In the genomic region with DNA sequence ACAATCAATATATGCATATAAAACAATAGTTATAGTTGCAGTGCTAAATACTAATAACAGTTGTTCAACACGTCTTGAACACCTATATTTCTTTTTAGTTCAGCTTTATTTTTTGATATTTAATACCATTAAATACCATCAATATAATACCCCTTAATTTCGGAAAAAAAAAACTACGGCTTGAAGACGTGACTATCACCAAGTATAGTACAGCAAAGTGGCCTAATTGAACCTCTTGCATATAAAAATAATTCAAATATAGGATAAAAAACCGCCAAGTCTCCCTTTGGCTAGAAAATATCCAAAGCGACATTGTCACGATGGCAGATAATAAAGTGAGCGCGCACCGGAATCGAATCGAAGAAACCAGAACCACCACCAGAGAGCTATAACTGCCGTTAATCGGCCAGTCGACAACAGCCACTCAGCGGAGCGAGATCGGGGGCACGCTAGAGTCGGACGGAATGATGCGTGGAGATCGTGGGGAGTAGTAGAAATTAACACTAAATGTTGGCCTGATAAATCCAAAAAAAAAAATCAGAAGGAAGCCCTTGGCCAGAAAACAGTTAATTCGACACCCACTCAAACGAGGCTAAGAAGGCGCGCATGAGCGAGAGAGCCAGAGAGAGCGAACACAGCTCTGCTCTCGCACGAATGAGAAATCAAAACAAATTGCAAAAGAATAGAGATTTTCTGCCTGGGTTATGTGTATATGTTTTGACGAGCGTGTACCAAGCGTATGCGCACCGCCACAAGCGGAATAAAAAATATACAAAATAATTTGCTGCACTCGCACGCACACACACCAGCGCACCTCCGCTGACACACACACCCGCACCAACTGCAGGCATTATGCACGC, we compare ENCODE assay signal across 6 fruit fly cellular contexts.
A peak's percentile ranks its signal among the peaks of the same experiment; 100 is the strongest.
TF ChIP-seq lines count a peak whose summit lies in the region.

No protein-coding gene starts in this region.

- peak; percentile 15 for TF ChIP-seq CTCF in whole organism, embryonic (GFP tag; optimal IDR thresholded peaks at IDR 0.05; lab: Kevin White, UChicago)

TF ChIP-seq in whole organism, 6 proteins besides CTCF, POLR2A, EP300 and RAD21:
- no peak for TF ChIP-seq usp (GFP tag; optimal IDR thresholded peaks at IDR 0.05; lab: Kevin White, UChicago)
- no peak for TF ChIP-seq pan (optimal IDR thresholded peaks at IDR 0.05; lab: Kevin White, UChicago)
- peak; percentile 93 for TF ChIP-seq Dll (optimal IDR thresholded peaks at IDR 0.05; lab: Kevin White, UChicago)
- TF ChIP-seq psq (optimal IDR thresholded peaks at IDR 0.05; lab: Kevin White, UChicago) = no peak

TF ChIP-seq in whole organism, adult, 20 proteins besides CTCF, POLR2A, EP300 and RAD21 (continues in another document):
- no peak for TF ChIP-seq Clk (GFP tag; optimal IDR thresholded peaks at IDR 0.05; lab: Kevin White, UChicago)
- TF ChIP-seq Crg-1 (GFP tag; optimal IDR thresholded peaks at IDR 0.05; lab: Kevin White, UChicago) = peak; percentile 31
- TF ChIP-seq Mnt (GFP tag; optimal IDR thresholded peaks at IDR 0.05; lab: Kevin White, UChicago) = peak; percentile 58
- TF ChIP-seq CG1620 (GFP tag; optimal IDR thresholded peaks at IDR 0.05; lab: Kevin White, UChicago) = peak; percentile 15
- peak; percentile 73 for TF ChIP-seq toe (GFP tag; optimal IDR thresholded peaks at IDR 0.05; lab: Kevin White, UChicago)
- TF ChIP-seq CG33017 (tag; optimal IDR thresholded peaks at IDR 0.05; lab: Kevin White, UChicago) = peak; percentile 39
- peak; percentile 60 for TF ChIP-seq Hr96 (GFP tag; optimal IDR thresholded peaks at IDR 0.05; lab: Kevin White, UChicago)
- peak; percentile 5 for TF ChIP-seq CG12768 (GFP tag; optimal IDR thresholded peaks at IDR 0.05; lab: Kevin White, UChicago)
- TF ChIP-seq CG14711 (tag; optimal IDR thresholded peaks at IDR 0.05; lab: Kevin White, UChicago) = no peak
- no peak for TF ChIP-seq kay (GFP tag; lab: Kevin White, UChicago; ENCODE audit: borderline replicate concordance)
- TF ChIP-seq CG7101 (tag; optimal IDR thresholded peaks at IDR 0.05; lab: Kevin White, UChicago) = peak; percentile 47
- peak; percentile 54 for TF ChIP-seq CG11617 (GFP tag; optimal IDR thresholded peaks at IDR 0.05; lab: Kevin White, UChicago)
- peak; percentile 49 for TF ChIP-seq bab1 (GFP tag; optimal IDR thresholded peaks at IDR 0.05; lab: Kevin White, UChicago)
- TF ChIP-seq CG7045 (GFP tag; optimal IDR thresholded peaks at IDR 0.05; lab: Kevin White, UChicago) = peak; percentile 4
- no peak for TF ChIP-seq CG5204 (GFP tag; optimal IDR thresholded peaks at IDR 0.05; lab: Kevin White, UChicago)

TF ChIP-seq in whole organism, embryonic, 481 proteins besides CTCF, POLR2A, EP300 and RAD21 (continues in another document):
- TF ChIP-seq Six4 (GFP tag; optimal IDR thresholded peaks at IDR 0.05; lab: Kevin White, UChicago) (peak; percentile 18), hth (optimal IDR thresholded peaks at IDR 0.05; lab: Kevin White, UChicago) (no peak), lab (GFP tag; optimal IDR thresholded peaks at IDR 0.05; lab: Kevin White, UChicago) (peak; percentile 70), mam (GFP tag; optimal IDR thresholded peaks at IDR 0.05; lab: Kevin White, UChicago) (peak; percentile 14), vvl (GFP tag; IDR thresholded peaks at IDR 0.05; lab: Robert Waterston, UW) (peak; percentile 68), CG14050 (GFP tag; IDR thresholded peaks at IDR 0.05; lab: Robert Waterston, UW) (no peak), CG2712 (tag; optimal IDR thresholded peaks at IDR 0.05; lab: Kevin White, UChicago) (peak; percentile 56), grn (GFP tag; optimal IDR thresholded peaks at IDR 0.05; lab: Kevin White, UChicago) (peak; percentile 92), Deaf1 (tag; optimal IDR thresholded peaks at IDR 0.05; lab: Kevin White, UChicago) (peak; percentile 35), CG8924 (tag; optimal IDR thresholded peaks at IDR 0.05; lab: Kevin White, UChicago) (peak; percentile 40), dysf (GFP tag; IDR thresholded peaks at IDR 0.05; lab: Robert Waterston, UW) (no peak), CG2120 (GFP tag; optimal IDR thresholded peaks at IDR 0.05; lab: Kevin White, UChicago) (peak; percentile 51), Dref (GFP tag; IDR thresholded peaks at IDR 0.05; lab: Robert Waterston, UW) (peak; percentile 42), Doc2 (GFP tag; IDR thresholded peaks at IDR 0.05; lab: Robert Waterston, UW) (no peak), rib (GFP tag; IDR thresholded peaks at IDR 0.05; lab: Robert Waterston, UW) (peak; percentile 49; the same call in 1 of the 2 replicates), CG17186 (GFP tag; optimal IDR thresholded peaks at IDR 0.05; lab: Kevin White, UChicago) (peak; percentile 26)

TF ChIP-seq in whole organism, prepupa, 60 proteins besides CTCF, POLR2A, EP300 and RAD21 (continues in another document):
- TF ChIP-seq cyc (GFP tag; optimal IDR thresholded peaks at IDR 0.05; lab: Kevin White, UChicago) (peak; percentile 15), CG6854 (GFP tag; optimal IDR thresholded peaks at IDR 0.05; lab: Kevin White, UChicago) (no peak), fd59A (GFP tag; optimal IDR thresholded peaks at IDR 0.05; lab: Kevin White, UChicago) (no peak), Eip78C (GFP tag; lab: Kevin White, UChicago) (peak; percentile 91), CG8319 (GFP tag; optimal IDR thresholded peaks at IDR 0.05; lab: Kevin White, UChicago) (no peak), CG16779 (tag; optimal IDR thresholded peaks at IDR 0.05; lab: Kevin White, UChicago) (no peak), eg (GFP tag; IDR thresholded peaks at IDR 0.05; lab: Robert Waterston, UW) (no peak), Ets21C (GFP tag; optimal IDR thresholded peaks at IDR 0.05; lab: Kevin White, UChicago) (no peak), Met (GFP tag; optimal IDR thresholded peaks at IDR 0.05; lab: Kevin White, UChicago) (peak; percentile 55), Sox102F (GFP tag; optimal IDR thresholded peaks at IDR 0.05; lab: Kevin White, UChicago) (no peak), Hr38 (GFP tag; optimal IDR thresholded peaks at IDR 0.05; lab: Kevin White, UChicago) (no peak), Hr39 (GFP tag; optimal IDR thresholded peaks at IDR 0.05; lab: Kevin White, UChicago) (peak; percentile 41), pdm3 (GFP tag; optimal IDR thresholded peaks at IDR 0.05; lab: Kevin White, UChicago) (peak; percentile 55), CG4318 (GFP tag; optimal IDR thresholded peaks at IDR 0.05; lab: Kevin White, UChicago) (no peak), svp (GFP tag; lab: Kevin White, UChicago) (peak; percentile 59), CG9139 (GFP tag; optimal IDR thresholded peaks at IDR 0.05; lab: Kevin White, UChicago) (no peak), Ets96B (tag; optimal IDR thresholded peaks at IDR 0.05; lab: Kevin White, UChicago) (peak; percentile 19)

TF ChIP-seq in whole organism, pupa, 21 proteins besides CTCF, POLR2A, EP300 and RAD21 (continues in another document):
- no peak for TF ChIP-seq CG10348 (GFP tag; IDR thresholded peaks at IDR 0.05; lab: Robert Waterston, UW)
- no peak for TF ChIP-seq rn (GFP tag; IDR thresholded peaks at IDR 0.05; lab: Robert Waterston, UW)
- peak; percentile 62 for TF ChIP-seq Ets98B (GFP tag; IDR thresholded peaks at IDR 0.05; lab: Robert Waterston, UW)
- TF ChIP-seq Snoo (tag; optimal IDR thresholded peaks at IDR 0.05; lab: Kevin White, UChicago) = peak; percentile 27
- TF ChIP-seq CG4496 (GFP tag; IDR thresholded peaks at IDR 0.05; lab: Robert Waterston, UW) = no peak
- no peak for TF ChIP-seq Pif1B (GFP tag; optimal IDR thresholded peaks at IDR 0.05; lab: Kevin White, UChicago)
- TF ChIP-seq fd96Ca (GFP tag; IDR thresholded peaks at IDR 0.05; lab: Robert Waterston, UW) = no peak; the same call in 2 of the 3 replicates
- TF ChIP-seq CG9948 (tag; optimal IDR thresholded peaks at IDR 0.05; lab: Kevin White, UChicago) = peak; percentile 18
- peak; percentile 54 for TF ChIP-seq Pif1A (GFP tag; optimal IDR thresholded peaks at IDR 0.05; lab: Kevin White, UChicago)
- no peak for TF ChIP-seq D1 (tag; optimal IDR thresholded peaks at IDR 0.05; lab: Kevin White, UChicago)
- TF ChIP-seq CG8301 (tag; optimal IDR thresholded peaks at IDR 0.05; lab: Kevin White, UChicago) = peak; percentile 41
- no peak for TF ChIP-seq CG12605 (GFP tag; IDR thresholded peaks at IDR 0.05; lab: Robert Waterston, UW)
- TF ChIP-seq CG13204 (GFP tag; optimal IDR thresholded peaks at IDR 0.05; lab: Kevin White, UChicago) = no peak
- no peak for TF ChIP-seq CG14655 (GFP tag; optimal IDR thresholded peaks at IDR 0.05; lab: Kevin White, UChicago)
- TF ChIP-seq gl (tag; optimal IDR thresholded peaks at IDR 0.05; lab: Kevin White, UChicago) = peak; percentile 53
- TF ChIP-seq CG17806 (tag; optimal IDR thresholded peaks at IDR 0.05; lab: Kevin White, UChicago) = peak; percentile 18
- no peak for TF ChIP-seq CG34367 (tag; optimal IDR thresholded peaks at IDR 0.05; lab: Kevin White, UChicago)
- TF ChIP-seq CG32121 (GFP tag; IDR thresholded peaks at IDR 0.05; lab: Robert Waterston, UW) = no peak

TF ChIP-seq in whole organism, wandering third instar larva, 38 proteins besides CTCF, POLR2A, EP300 and RAD21 (continues in another document):
- TF ChIP-seq Vsx2 (GFP tag; optimal IDR thresholded peaks at IDR 0.05; lab: Kevin White, UChicago; ENCODE audit: partially characterized antibody) = no peak
- no peak for TF ChIP-seq pan (optimal IDR thresholded peaks at IDR 0.05; lab: Kevin White, UChicago)
- no peak for TF ChIP-seq Rel (GFP tag; optimal IDR thresholded peaks at IDR 0.05; lab: Kevin White, UChicago)
- TF ChIP-seq Rel (tag; optimal IDR thresholded peaks at IDR 0.05; lab: Kevin White, UChicago) = peak; percentile 16
- peak; percentile 90 to 92 for TF ChIP-seq dl (GFP tag; optimal IDR thresholded peaks at IDR 0.05; lab: Kevin White, UChicago; ENCODE audit: insufficient read depth in 1 of 2, partially characterized antibody in 2 of 2)
- TF ChIP-seq fru (GFP tag; optimal IDR thresholded peaks at IDR 0.05; lab: Kevin White, UChicago) = peak; percentile 36
- TF ChIP-seq dsf (GFP tag; optimal IDR thresholded peaks at IDR 0.05; lab: Kevin White, UChicago; ENCODE audit: borderline replicate concordance) = no peak
- peak; percentile 25 for TF ChIP-seq OdsH (GFP tag; optimal IDR thresholded peaks at IDR 0.05; lab: Kevin White, UChicago)
- peak; percentile 56 for TF ChIP-seq sage (GFP tag; optimal IDR thresholded peaks at IDR 0.05; lab: Kevin White, UChicago)
- no peak for TF ChIP-seq usp (GFP tag; optimal IDR thresholded peaks at IDR 0.05; lab: Kevin White, UChicago)
- TF ChIP-seq sv (GFP tag; optimal IDR thresholded peaks at IDR 0.05; lab: Kevin White, UChicago) = peak; percentile 39
- TF ChIP-seq woc (GFP tag; optimal IDR thresholded peaks at IDR 0.05; lab: Kevin White, UChicago) = peak; percentile 87
- no peak for TF ChIP-seq Dfd (GFP tag; optimal IDR thresholded peaks at IDR 0.05; lab: Kevin White, UChicago)
- TF ChIP-seq Jra (GFP tag; optimal IDR thresholded peaks at IDR 0.05; lab: Kevin White, UChicago) = peak; percentile 57
- peak; percentile 88 for TF ChIP-seq psq (GFP tag; optimal IDR thresholded peaks at IDR 0.05; lab: Kevin White, UChicago)
- TF ChIP-seq h (GFP tag; optimal IDR thresholded peaks at IDR 0.05; lab: Kevin White, UChicago) = peak; percentile 31
- no peak for TF ChIP-seq Hnf4 (GFP tag; optimal IDR thresholded peaks at IDR 0.05; lab: Kevin White, UChicago)
- no peak for TF ChIP-seq GATAd (GFP tag; optimal IDR thresholded peaks at IDR 0.05; lab: Kevin White, UChicago)
- TF ChIP-seq N (GFP tag; optimal IDR thresholded peaks at IDR 0.05; lab: Kevin White, UChicago) = no peak
